Worm (Caenorhabditis elegans): ENCODE measurements around the gene Y43F8B.25.

DNA sequence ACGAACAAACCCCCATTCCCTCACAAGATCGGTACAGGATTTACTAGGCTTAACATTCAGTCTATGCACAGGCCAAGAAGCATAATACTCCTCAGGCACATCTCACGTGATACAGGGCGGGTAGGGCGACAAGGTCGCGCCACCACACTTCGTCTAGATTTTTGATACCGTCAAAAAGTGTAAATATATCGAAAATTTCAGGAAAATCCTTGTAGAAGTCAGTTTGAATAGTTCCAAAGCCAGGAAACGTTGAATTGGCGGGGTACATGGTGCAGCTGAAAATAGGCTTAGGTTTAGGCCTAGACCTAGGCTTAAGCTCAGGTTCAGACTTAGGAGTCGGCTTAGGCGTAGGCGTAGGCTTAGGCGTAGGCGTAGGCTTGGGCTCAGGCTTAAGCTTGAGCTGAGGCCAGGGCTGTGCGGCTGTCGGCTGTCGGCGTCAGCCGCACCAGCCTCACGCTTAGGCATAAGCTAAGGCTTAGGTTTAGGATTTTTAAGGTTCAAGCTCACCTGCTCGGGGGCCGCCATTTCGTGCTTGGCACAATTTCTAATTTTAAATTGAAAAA, 32.3 kb upstream of the Y43F8B.25 start:
- TF ChIP-seq cog-1 (tag; optimal IDR thresholded peaks at IDR 0.05) (no peak), klf-2 (GFP tag; conservative IDR thresholded peaks at IDR 0.05) (no peak), flt-1 (GFP tag; IDR thresholded peaks at IDR 0.05) (no peak; the same call in 1 of the 2 replicates), ref-1 (GFP tag; conservative IDR thresholded peaks at IDR 0.05) (no peak), ztf-23 (GFP tag; IDR thresholded peaks at IDR 0.05) (no peak), tab-1 (GFP tag; IDR thresholded peaks at IDR 0.05) (peak; percentile 70; the same call in 1 of the 2 replicates), T22C8.4 (GFP tag; IDR thresholded peaks at IDR 0.05) (no peak), ztf-29 (GFP tag; IDR thresholded peaks at IDR 0.05) (peak; percentile 53; the same call in 1 of the 2 replicates)

All from whole organism, midembryonic.